Fruit fly (Drosophila melanogaster) whole organism: ENCODE results near the gene Lasp.
A peak's percentile ranks its signal among the peaks of the same experiment; 100 is the strongest.

ENCODE experiments used
- CG8478 ChIP-seq: fragments of >200 bp; optimal IDR thresholded peaks from 2 replicates; lab custom pipeline; 2018; ENCODE audit warnings: inconsistent platforms
- Dll ChIP-seq: fragments of >200 bp; optimal IDR thresholded peaks from 2 replicates; lab custom pipeline; 2017
- EcR ChIP-seq, 2 experiments: fragments of >200 bp; optimal IDR thresholded peaks; 2 replicates each; lab custom pipeline; 2017; ENCODE audit warnings: missing biosample characterization in 2 of 2, missing genetic modification characterization in 2 of 2, missing genetic modification reagents in 2 of 2
- pan ChIP-seq: fragments of >200 bp; optimal IDR thresholded peaks from 2 replicates; lab custom pipeline; 2017
- psq ChIP-seq: fragments of >200 bp; optimal IDR thresholded peaks from 2 replicates; lab custom pipeline; 2017
- usp ChIP-seq: fragments of >200 bp; optimal IDR thresholded peaks from 2 replicates; lab custom pipeline; 2017; ENCODE audit warnings: missing biosample characterization, missing genetic modification characterization, mixed read lengths

Lasp gene

DNA sequence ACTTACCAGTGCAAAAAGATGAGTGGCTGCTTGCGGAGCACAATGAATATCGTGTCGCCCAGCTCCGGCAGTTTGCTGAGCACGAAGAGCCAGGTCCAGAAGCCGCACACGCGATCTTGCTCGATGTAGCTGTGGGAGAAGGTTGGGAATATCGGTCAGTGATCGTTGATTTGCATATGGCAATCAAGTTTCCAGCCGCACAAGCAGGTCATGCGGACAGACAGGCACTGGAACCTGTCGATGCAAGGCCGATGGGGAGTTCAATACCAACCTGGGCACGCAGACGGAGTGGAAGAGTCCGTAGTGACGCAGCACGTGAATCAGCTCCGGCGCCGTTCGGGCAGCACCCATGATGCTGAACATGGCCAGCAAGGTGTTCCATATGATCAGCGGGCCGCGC lies 60.4 kb downstream of the Lasp start:
- no peak for TF ChIP-seq psq (lab: Kevin White, UChicago)
- no peak for TF ChIP-seq pan (lab: Kevin White, UChicago)
- no peak for TF ChIP-seq EcR (GFP tag; optimal IDR thresholded peaks at IDR 0.05; lab: Kevin White, UChicago)
- TF ChIP-seq usp: no peak
- TF ChIP-seq Dll: no peak
- TF ChIP-seq CG8478 (lab: Kevin White, UChicago): no peak

DNA sequence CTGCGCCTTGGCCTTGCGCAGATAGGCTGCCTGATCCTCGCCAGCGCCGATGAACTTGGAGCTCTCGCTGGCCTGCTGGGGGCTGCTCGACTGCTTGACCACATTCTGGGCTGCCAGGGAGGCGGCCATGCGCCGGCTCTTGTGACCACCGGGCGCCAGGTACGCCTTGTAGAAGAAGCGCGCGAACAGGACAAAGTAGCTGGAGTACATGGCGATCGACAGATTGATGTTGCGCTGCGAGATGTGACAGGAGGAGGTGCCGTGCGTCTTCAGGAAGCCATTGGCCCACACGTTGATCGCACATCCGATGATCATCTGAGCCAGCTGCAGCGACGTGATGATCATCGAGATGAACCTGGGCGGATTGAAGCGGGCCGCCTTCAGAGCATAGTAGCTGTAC lies 61.4 kb downstream of the Lasp start:
- TF ChIP-seq usp (no peak), pan (lab: Kevin White, UChicago) (no peak), psq (lab: Kevin White, UChicago) (no peak), EcR (GFP tag; optimal IDR thresholded peaks at IDR 0.05; lab: Kevin White, UChicago) (no peak), Dll (no peak), CG8478 (lab: Kevin White, UChicago) (no peak)

DNA sequence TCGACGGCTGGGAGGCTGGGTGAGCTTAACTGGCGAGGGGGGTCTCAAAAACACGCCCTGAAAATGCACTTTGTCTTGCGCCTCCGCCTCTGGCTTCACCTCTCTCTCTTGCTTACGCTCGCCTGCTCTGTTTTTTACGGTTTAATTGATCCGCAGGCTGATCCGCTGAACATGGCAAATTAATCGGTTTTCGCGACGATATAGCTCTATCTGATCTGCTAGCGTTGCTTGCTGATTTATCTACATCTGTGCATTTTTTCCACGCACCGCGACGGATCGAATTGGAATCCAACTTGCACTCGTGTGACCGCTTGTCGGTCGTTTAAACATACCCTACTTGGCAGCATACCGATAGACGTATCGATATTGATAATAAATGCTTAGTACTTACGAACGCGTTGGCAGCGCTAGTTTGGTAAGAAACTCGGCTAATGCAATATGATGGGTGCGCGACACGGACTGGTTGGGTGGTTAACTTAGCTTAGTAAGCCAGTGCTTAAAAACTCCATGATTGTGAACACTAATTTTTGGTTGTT lies 63.8 kb downstream of the Lasp start, which contains the start of gene Abl:
Gene Abl, minus strand, starts transcription at position 305 of the 536 bp plus-strand sequence.
- TF ChIP-seq EcR (GFP tag; optimal IDR thresholded peaks at IDR 0.05; lab: Kevin White, UChicago) (no peak), CG8478 (lab: Kevin White, UChicago) (no peak), psq (lab: Kevin White, UChicago) (no peak), Dll (no peak), usp (no peak), pan (lab: Kevin White, UChicago) (no peak)

DNA sequence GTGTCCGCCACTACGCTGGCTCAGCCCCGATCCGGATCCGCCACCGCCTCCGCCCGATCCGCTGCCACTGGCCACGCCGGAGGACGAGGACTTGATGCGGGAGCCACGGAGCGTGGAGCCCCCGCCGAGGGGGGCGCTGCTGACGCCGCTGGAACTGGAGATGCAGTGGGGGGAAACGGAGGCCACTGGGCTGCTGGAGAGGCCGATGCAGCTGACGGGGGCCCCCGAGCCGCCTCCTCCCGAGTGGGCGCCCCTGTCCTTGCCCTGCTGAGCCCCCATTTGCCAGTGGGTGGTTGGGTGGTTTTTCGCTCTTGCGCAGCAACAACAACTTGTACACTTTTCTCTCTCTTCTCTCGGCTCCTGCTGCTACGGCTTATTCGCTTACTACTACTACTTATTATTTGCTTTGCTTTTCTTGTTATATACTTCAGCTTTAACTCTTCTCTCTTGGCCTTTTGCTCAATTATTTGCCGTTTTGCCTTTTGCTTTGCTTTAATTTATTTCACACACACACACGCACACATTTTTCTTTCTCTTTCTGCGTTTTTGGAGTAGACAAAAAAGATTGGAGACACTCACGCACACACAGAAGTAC lies 64.5 kb downstream of the Lasp start:
- TF ChIP-seq CG8478 (lab: Kevin White, UChicago) (no peak), Dll (no peak), pan (lab: Kevin White, UChicago) (no peak), usp (no peak), EcR (GFP tag; optimal IDR thresholded peaks at IDR 0.05; lab: Kevin White, UChicago) (no peak), psq (lab: Kevin White, UChicago) (no peak)

dm6 chr3L:16645323-16645982 lies 66.0 kb downstream of the Lasp start:
- TF ChIP-seq usp: no peak
- TF ChIP-seq EcR (GFP tag; optimal IDR thresholded peaks at IDR 0.05; lab: Kevin White, UChicago): no peak
- no peak for TF ChIP-seq psq (lab: Kevin White, UChicago)
- TF ChIP-seq CG8478 (lab: Kevin White, UChicago): no peak
- no peak for TF ChIP-seq Dll
- no peak for TF ChIP-seq pan (lab: Kevin White, UChicago)

DNA sequence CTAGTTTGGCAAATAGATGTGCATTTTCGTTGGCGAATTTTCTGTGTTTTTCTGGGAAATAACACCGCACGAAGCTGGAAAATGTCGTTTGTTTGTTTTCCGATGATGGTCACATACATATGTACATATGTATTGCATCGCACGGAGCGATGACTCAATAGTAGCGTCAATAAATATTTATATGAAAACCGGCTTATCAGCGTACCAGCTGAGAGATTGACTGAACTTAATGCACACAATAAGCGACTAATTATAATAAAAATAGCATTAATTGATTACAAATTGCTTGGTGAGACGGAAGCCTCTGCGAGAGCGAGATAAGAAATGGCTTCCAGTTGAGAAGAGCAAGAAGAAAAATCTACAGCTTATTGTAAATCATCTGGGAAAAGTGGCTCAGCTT lies 67.0 kb downstream of the Lasp start:
- TF ChIP-seq CG8478 (lab: Kevin White, UChicago): no peak
- TF ChIP-seq Dll: no peak
- no peak for TF ChIP-seq psq (lab: Kevin White, UChicago)
- no peak for TF ChIP-seq EcR (GFP tag; optimal IDR thresholded peaks at IDR 0.05; lab: Kevin White, UChicago)
- no peak for TF ChIP-seq usp
- no peak for TF ChIP-seq pan (lab: Kevin White, UChicago)

DNA sequence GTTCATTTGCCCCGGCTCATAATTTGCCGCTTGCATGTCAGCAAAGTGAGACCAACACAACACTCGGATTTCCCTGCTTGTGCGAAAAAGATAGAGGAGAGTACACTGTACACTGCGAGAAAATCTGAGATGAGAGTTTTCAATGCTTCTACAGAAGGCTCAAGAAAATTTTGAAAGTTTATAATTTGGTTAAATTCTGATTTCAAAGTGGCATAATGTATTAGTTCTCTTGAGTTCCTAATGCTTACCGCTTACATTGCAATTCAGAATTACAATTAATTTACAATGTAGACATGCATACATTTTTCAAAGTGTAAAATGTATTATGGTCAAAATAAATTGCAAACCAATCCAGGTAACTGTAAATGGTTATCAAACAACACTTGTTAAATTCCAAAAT lies 68.5 kb downstream of the Lasp start:
- TF ChIP-seq usp (no peak), Dll (no peak), pan (lab: Kevin White, UChicago) (no peak), psq (lab: Kevin White, UChicago) (no peak), CG8478 (lab: Kevin White, UChicago) (no peak), EcR (GFP tag; optimal IDR thresholded peaks at IDR 0.05; lab: Kevin White, UChicago) (no peak)

DNA sequence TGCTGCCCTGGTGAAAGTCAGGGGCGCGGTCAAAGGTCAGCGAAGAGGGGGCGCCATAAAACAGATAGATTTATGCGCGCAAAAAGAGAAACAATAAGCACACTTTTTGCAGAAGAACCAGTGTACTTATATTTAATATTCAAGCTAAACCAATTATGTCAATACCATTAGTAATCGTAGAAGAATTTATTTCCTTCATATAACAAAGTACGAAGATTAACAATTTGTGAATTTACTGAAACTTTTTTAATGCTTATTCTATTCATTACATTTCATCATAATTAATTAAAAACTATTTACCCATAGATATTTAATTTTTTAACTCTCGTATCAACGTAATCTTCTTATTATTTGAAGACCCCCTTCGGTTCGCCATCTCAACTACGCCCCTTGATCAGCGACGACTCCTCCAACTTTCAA lies 69.4 kb downstream of the Lasp start:
- TF ChIP-seq Dll (no peak), pan (lab: Kevin White, UChicago) (no peak), usp (no peak), psq (lab: Kevin White, UChicago) (no peak), CG8478 (lab: Kevin White, UChicago) (no peak), EcR (GFP tag; optimal IDR thresholded peaks at IDR 0.05; lab: Kevin White, UChicago) (no peak)

- TF ChIP-seq psq (lab: Kevin White, UChicago): no peak
- no peak for TF ChIP-seq Dll
- TF ChIP-seq EcR (GFP tag; optimal IDR thresholded peaks at IDR 0.05; lab: Kevin White, UChicago): no peak
- TF ChIP-seq usp: no peak
- no peak for TF ChIP-seq pan (lab: Kevin White, UChicago)
- no peak for TF ChIP-seq CG8478 (lab: Kevin White, UChicago)
These were observed 70.4 kb downstream of the Lasp start for dm6 chr3L:16641094-16641493.

DNA sequence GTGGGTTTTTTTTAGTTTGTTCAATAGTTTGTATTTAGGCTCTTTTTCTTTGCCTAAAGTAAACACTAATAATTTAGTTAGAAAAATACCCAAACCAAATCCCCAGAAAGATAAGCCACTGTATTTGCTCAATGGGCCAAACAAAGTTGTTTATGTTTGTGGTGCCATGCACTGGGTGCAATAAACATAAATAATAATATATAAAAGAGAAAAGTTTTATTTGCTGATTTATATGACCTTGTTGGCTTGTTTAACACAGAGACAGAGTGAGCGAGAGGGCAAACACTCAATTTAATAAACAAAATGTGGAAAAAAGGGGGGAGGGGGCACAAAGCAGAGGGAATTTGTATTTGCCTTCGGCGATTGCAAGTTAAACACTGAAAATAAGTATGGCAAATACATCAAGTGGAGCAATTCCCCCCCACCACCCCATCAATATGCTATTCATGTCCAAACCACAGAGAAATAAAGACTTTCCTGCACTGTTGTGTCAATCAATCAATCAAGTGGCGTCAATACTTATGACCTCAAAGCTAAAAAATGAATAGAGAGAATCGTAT lies 70.9 kb downstream of the Lasp start:
- TF ChIP-seq CG8478 (lab: Kevin White, UChicago) (no peak), usp (no peak), EcR (GFP tag; optimal IDR thresholded peaks at IDR 0.05; lab: Kevin White, UChicago) (no peak), pan (lab: Kevin White, UChicago) (no peak), Dll (no peak), psq (lab: Kevin White, UChicago) (no peak)

- TF ChIP-seq psq (lab: Kevin White, UChicago) (no peak), pan (lab: Kevin White, UChicago) (no peak), usp (no peak), CG8478 (lab: Kevin White, UChicago) (peak; percentile 11), Dll (no peak), EcR (GFP tag; optimal IDR thresholded peaks at IDR 0.05; lab: Kevin White, UChicago) (peak; percentile 82 to 87)
These were observed 72.7 kb downstream of the Lasp start for dm6 chr3L:16638639-16639388.
